Worm (Caenorhabditis elegans): ENCODE results near the gene snpn-1.
A peak's percentile ranks its signal among the peaks of the same experiment; 100 is the strongest.
"Not testable (repeated sequence)": the region's sequence is repeated elsewhere in the genome, so short reads cannot be mapped to it uniquely, and the experiment has no call there.

Gene snpn-1

DNA sequence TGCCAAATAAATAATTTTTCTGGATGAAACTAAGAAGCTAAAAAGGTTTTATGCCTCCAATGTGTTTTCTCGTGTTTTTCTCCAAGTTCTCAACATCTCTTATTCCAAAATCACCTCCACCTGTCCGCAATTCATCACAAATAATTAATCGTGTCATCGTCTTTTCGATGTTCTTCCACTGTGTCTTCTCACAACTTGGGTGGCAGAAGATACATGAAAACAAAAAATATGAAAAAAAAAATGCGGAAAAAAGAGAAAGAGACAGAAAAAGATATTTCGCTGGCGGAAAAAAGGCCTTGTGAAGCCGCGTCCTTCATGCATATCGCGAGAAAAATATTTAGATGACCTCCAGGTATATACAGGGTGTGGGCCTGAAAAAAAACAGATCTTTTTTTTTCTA lies 17.0 kb downstream of the snpn-1 start:
- no peak for TF ChIP-seq Y53F4B.3 (GFP tag; IDR thresholded peaks at IDR 0.05)
- no peak for TF ChIP-seq C17E4.6 (GFP tag; IDR thresholded peaks at IDR 0.05)
- no peak for TF ChIP-seq nfya-1 (tag; optimal IDR thresholded peaks at IDR 0.05; ENCODE audit: borderline replicate concordance, insufficient read depth)
- no peak for TF ChIP-seq hrde-1 (tag; optimal IDR thresholded peaks at IDR 0.05; ENCODE audit: borderline replicate concordance)
- no peak for TF ChIP-seq T07F8.4 (tag; optimal IDR thresholded peaks at IDR 0.05)
- TF ChIP-seq hsf-1 (GFP tag; IDR thresholded peaks at IDR 0.05) = no peak
- TF ChIP-seq aptf-3 (GFP tag; IDR thresholded peaks at IDR 0.05) = no peak
- no peak for TF ChIP-seq mcd-1 (GFP tag; IDR thresholded peaks at IDR 0.05)
- TF ChIP-seq B0019.2 (GFP tag; conservative IDR thresholded peaks at IDR 0.05) = no peak
- no peak for TF ChIP-seq let-526 (GFP tag; IDR thresholded peaks at IDR 0.05)
- no peak for TF ChIP-seq lsl-1 (GFP tag; optimal IDR thresholded peaks at IDR 0.05)
- TF ChIP-seq lin-35 (GFP tag; optimal IDR thresholded peaks at IDR 0.05) = no peak
- TF ChIP-seq F23B12.7 (tag; optimal IDR thresholded peaks at IDR 0.05; ENCODE audit: insufficient read depth) = no peak
- no peak for TF ChIP-seq ztf-26 (tag; optimal IDR thresholded peaks at IDR 0.05)
- TF ChIP-seq B0261.1 (tag; optimal IDR thresholded peaks at IDR 0.05) = no peak

DNA sequence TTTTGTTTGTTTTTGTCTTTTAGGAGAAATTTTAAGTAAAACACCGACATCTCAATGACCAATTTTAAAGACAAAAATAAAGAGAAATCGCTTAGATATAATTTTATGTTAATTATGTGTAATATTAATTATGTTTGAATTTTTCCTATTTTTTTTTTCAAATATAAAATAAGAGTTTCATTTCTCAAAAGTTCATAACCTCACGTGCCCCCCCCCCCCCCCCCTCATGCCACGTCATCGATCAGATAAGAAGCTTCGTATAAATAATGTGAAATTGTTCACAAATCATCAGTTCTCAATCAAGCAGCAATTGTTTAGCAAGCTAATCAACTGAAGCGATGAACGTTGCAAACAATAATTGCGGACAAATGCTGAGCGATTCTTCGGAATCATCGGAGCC lies 20.2 kb downstream of the snpn-1 start, which contains the start of gene C02B10.6:
Gene C02B10.6 (plus strand): TSS at position 301 of the 400 bp plus-strand sequence.
- not testable (repeated sequence) for TF ChIP-seq cebp-2 (GFP tag; IDR thresholded peaks at IDR 0.05); snpc-1.1 (tag; optimal IDR thresholded peaks at IDR 0.05; ENCODE audit: insufficient read depth); lir-1 (GFP tag; conservative IDR thresholded peaks at IDR 0.05)

DNA sequence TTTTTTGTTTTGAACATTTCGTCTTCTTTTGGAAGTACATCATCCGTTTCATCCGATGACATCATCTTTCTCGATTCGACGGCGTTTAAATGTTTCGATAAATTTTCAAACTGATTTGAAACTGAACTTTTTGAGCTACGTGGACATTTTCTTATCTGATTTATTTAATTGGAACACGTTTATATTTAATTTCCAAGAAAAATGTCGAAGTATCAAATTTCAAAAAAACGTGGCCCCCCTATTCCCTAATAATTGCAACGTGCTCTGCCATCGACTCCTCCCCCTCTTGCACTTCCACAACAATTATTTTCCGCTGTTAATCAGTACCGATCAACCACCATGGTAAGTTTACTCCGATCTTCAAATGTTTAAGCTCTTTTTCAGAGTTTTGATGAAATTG lies 22.3 kb downstream of the snpn-1 start, which contains the start of the genes R13H9.6 and rmd-6:
Gene R13H9.6 (minus strand): TSS at position 101 of the 400 bp plus-strand sequence.
Gene rmd-6 (plus strand): TSS at position 305 of the 400 bp plus-strand sequence.
- TF ChIP-seq ztf-22 (GFP tag; optimal IDR thresholded peaks at IDR 0.05); ceh-91 (GFP tag; IDR thresholded peaks at IDR 0.05); C06A6.2 (GFP tag; conservative IDR thresholded peaks at IDR 0.05): not testable (repeated sequence)

DNA sequence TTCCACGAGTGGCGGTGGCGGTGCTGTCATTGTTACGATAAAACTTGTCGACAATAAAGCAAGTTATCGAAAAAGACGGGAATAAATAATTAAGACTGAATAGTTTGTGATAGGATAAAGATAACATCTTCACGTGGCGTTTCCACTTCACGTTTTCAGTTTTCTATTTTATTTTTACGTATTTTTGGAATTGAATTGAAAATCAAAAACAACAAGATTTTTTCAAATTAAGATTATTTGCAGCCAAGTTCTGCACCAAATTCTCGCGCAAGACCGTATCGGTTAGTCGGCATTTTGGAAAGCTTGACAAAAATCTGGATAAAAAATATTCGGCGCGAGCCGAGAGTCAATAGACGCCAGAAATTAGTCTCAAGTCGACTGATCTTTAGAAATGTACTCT lies 24.0 kb downstream of the snpn-1 start, which contains the start of gene ttbk-2.2:
Gene ttbk-2.2 (minus strand): TSS at position 101 of the 400 bp plus-strand sequence.
- not testable (repeated sequence) for TF ChIP-seq let-526 (GFP tag; IDR thresholded peaks at IDR 0.05); B0019.2 (GFP tag; conservative IDR thresholded peaks at IDR 0.05); egrh-3 (GFP tag; IDR thresholded peaks at IDR 0.05)

DNA sequence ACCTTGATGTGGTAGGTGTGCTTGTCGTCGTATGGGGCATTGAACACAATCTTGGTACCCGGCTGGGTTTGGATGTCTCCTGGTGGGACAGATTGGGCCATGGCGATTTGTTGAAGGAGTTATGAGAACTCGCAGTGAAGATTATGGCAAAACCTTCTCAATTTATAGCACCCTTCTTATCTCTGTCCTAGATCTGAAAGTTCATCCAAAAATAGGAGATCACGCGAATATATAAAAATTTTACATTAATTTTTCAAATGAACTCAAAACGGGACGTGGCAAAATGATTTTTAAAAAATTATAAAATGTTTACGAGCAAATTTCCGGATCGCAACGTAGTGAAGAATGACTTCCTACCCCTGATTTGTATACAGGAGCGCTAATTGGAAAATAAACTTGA lies 25.9 kb downstream of the snpn-1 start, which contains the start of gene msp-53:
Gene msp-53 (minus strand): TSS at position 101 of the 400 bp plus-strand sequence.
- TF ChIP-seq attf-6, mcd-1, bed-1 (GFP tag; IDR thresholded peaks at IDR 0.05): not testable (repeated sequence)

DNA sequence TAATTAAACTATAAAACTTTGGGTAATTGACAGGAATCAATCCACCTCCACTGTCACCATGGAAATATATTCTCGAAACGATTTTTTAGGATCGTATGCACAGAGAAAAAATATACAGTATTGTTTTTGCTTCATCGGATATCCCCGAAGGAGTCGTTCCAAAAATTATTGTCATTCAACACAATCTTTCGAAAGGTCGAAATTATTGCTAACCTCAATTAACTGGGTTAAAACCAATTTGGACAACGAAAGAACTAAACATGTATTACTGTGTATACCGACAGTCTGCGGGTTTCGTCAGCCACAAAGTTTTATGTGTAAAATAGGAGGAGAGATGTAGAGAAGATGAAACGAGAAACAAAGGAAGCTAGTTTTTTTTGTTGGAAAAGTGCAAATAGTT lies 27.5 kb downstream of the snpn-1 start:
- TF ChIP-seq nhr-80 (tag; optimal IDR thresholded peaks at IDR 0.05) (no peak), C17E4.6 (GFP tag; IDR thresholded peaks at IDR 0.05) (no peak), snpc-4 (GFP tag; optimal IDR thresholded peaks at IDR 0.05) (peak; percentile 94), snpc-4 (tag; optimal IDR thresholded peaks at IDR 0.05) (peak; percentile 95 to 98 (median 96)), mes-4 (tag; optimal IDR thresholded peaks at IDR 0.05) (no peak), zfh-2 (GFP tag; conservative IDR thresholded peaks at IDR 0.05) (no peak), him-1 (tag; optimal IDR thresholded peaks at IDR 0.05) (peak; percentile 74), lsl-1 (GFP tag; optimal IDR thresholded peaks at IDR 0.05) (peak; percentile 29), snpc-1.3 (tag; optimal IDR thresholded peaks at IDR 0.05; ENCODE audit: insufficient read depth) (peak; percentile 83), attf-6 (GFP tag; IDR thresholded peaks at IDR 0.05) (peak; percentile 95), somi-1 (GFP tag; optimal IDR thresholded peaks at IDR 0.05) (no peak), C06A6.2 (GFP tag; conservative IDR thresholded peaks at IDR 0.05) (no peak), mcd-1 (GFP tag; IDR thresholded peaks at IDR 0.05) (no peak), hsf-1 (GFP tag; IDR thresholded peaks at IDR 0.05) (peak; percentile 50; the same call in 1 of the 2 replicates), ztf-6 (GFP tag; IDR thresholded peaks at IDR 0.05) (no peak), F33H1.4 (GFP tag; IDR thresholded peaks at IDR 0.05) (peak; percentile 38), F23B12.7 (tag; optimal IDR thresholded peaks at IDR 0.05; ENCODE audit: insufficient read depth) (peak; percentile 34), K11D2.4 (GFP tag; IDR thresholded peaks at IDR 0.05) (no peak), snpc-3.4 (tag; optimal IDR thresholded peaks at IDR 0.05) (peak; percentile 57), F10E7.11 (tag; optimal IDR thresholded peaks at IDR 0.05) (no peak)

Measured in whole organism, young adult.